Worm (Caenorhabditis elegans): Measurements from ENCODE around the gene T28H10.2.

DNA sequence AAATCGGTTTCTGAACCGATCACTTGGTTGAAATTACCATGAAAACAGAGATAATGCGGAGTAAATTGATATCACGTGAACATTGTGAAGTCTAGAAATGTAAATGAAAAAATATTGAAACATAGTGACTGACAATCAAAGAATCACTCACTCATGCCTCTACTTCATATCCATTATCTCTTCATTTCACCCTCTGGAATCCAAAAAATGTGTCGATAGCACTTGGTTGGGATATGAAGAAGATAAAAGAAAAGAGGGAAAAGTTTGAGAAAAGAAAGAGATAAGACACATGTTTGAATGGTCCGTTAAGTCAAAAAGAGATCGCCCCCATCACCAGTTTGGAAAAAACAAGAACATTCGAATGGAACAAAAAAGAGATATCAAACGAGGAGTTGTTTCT, 5.0 kb upstream of the T28H10.2 start:
- no peak for TF ChIP-seq ceh-22 (tag; optimal IDR thresholded peaks at IDR 0.05)
- TF ChIP-seq pqm-1 (tag; optimal IDR thresholded peaks at IDR 0.05) = no peak
- no peak for TF ChIP-seq F13H6.1 (tag; optimal IDR thresholded peaks at IDR 0.05)
- TF ChIP-seq ceh-9 (tag; optimal IDR thresholded peaks at IDR 0.05) = no peak
